Fruit fly (Drosophila melanogaster): ENCODE measurements around the gene CG3984.

The CG3984 gene

dm6 chr3R:15119730-15120129, 17.2 kb upstream of the CG3984 start:
- no peak for TF ChIP-seq noc (tag; optimal IDR thresholded peaks at IDR 0.05)

dm6 chr3R:15121599-15122394, 15.2 kb upstream of the CG3984 start:
- TF ChIP-seq noc (tag; optimal IDR thresholded peaks at IDR 0.05): no peak

DNA sequence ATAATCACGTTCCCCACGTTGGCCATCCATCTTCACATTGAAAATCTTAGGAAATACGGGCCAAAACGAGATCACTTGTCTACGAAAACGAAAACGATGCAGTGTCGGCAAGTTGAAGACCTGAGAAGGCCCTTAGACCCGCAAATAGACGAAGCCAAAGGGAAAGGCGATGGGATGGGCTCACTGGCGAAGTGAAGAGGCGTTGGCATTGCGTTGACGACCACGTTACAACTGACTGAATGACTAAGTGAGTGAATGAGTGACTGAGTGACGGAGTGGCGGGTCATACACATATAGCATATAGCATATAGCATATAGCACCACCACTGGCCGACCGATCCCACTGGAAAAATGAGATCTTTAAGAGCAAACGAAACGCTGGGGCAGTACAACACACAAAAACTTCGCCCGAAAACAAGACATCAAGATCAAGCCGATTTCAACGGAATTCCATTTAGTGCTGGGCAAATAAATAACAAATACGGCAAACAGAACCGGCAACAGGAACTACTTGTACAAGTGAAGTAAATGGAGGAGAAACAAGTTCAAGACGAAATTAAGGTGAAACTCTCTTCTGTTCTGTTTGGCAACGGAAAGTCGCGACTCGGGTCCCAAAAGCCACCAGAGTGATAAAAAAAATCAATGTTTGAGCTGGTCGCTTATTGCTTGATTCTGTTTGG, 13.8 kb upstream of the CG3984 start:
- no peak for TF ChIP-seq noc (tag; optimal IDR thresholded peaks at IDR 0.05)

- no peak for TF ChIP-seq noc (tag; optimal IDR thresholded peaks at IDR 0.05)
Observed at dm6 chr3R:15124559-15124958, 12.4 kb upstream of the CG3984 start.

- TF ChIP-seq noc (tag; optimal IDR thresholded peaks at IDR 0.05): no peak
Observed at dm6 chr3R:15125796-15126195, 11.2 kb upstream of the CG3984 start.

DNA sequence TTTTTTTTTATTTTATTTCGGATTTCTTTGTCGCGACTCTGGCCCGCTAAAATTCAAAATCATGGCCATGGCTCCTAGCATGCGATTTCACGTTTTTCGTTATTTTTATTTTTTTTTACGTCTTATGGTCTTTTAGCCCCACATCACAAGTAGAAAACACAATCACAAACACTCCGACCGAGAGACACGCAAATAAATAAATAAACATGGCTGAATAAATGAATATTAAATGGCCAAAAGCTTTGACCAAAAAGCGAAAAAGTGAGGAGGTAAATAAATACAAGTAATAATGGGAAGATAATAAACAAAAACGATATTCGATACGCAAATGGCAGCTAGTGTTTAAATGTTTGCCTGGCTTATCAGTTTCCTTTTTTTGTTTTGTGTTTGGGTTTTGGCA, 8.9 kb upstream of the CG3984 start:
- peak; percentile 25 for TF ChIP-seq noc (tag; optimal IDR thresholded peaks at IDR 0.05)

DNA sequence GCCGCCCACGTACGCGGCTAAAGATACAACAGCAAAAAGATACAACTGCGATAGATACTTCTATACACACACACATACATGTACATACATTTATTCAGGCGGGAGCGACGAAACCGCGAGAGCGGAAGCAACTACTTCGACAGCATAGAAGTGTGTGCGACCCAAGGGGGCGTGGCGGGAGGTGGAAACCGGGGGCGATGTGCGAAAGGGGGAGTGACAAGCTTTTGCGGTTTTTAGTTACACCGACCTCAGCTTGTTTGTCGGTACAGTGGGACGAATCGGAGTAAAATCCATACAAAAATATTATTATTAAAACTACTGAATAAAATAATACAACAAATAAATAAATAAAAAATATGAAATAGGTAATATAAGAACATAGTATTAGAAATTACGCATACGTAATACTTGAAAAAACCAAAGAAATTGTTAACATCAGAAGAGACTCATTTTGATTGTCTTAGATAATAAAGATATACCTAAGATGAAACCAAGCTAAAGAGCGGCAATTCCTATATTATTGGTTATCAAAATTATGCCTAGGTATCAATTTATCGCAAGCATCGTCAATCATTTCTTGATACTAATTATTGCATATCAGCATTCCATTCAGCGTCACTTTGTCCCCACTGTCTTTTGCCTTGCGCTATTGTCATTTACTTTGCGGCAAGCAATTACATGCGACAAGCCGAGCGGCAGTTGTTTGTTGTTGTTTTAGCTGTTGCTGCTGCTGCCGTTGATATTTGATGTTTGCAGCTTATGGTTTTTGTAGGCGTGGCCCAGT, 8.1 kb upstream of the CG3984 start:
- no peak for TF ChIP-seq noc (tag; optimal IDR thresholded peaks at IDR 0.05)

dm6 chr3R:15129998-15130397, 7.0 kb upstream of the CG3984 start:
- no peak for TF ChIP-seq noc (tag; optimal IDR thresholded peaks at IDR 0.05)

DNA sequence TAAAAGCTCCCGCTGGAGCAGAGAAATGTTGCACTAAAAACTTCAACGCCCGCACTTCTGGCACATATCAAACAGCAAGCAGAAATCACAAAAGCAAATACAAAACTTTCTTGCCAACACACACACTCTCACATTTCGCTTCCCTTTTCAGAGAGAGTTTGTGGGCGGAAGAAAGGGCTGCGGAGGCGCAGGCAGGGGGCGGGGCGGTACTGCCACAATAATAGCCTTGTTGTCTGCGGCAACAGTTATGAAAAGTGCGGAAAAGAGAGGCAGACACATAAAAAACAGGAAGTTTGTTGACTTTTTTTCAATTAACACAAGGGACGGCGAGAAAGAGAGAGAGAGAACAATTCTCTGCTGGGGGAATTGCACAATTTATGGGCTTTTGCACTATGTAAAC, 6.1 kb upstream of the CG3984 start:
- TF ChIP-seq noc (tag; optimal IDR thresholded peaks at IDR 0.05): no peak

dm6 chr3R:15131677-15132076, 5.3 kb upstream of the CG3984 start, which contains the start of gene CG42788:
TSS of gene CG42788 (minus strand) at chr3R:15131926.
- peak; percentile 70 for TF ChIP-seq noc (tag; optimal IDR thresholded peaks at IDR 0.05)

- TF ChIP-seq noc (tag; optimal IDR thresholded peaks at IDR 0.05): no peak
Observed at dm6 chr3R:15136015-15136414, 933 bp upstream of the CG3984 start.

DNA sequence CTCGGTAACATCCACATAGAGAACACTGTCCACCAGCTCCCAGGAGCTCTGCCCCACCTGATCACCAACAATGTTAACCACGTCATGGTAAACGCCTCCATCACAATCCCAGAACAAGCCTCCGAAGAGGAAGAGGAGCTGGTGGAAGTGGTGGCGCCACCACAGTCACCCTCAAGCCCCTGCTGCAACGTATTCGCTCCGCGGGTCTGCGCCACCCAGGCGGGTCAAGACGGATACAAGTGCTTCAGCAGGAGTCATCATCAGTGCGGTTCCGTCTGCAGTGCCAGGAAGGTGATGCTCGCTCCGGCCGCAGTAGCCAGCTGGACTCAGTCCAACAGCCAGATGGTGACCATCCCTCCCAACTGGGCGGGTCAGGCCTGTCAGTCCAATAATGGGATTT, 1.3 kb downstream of the CG3984 start:
- no peak for TF ChIP-seq noc (tag; optimal IDR thresholded peaks at IDR 0.05)

dm6 chr3R:15139010-15139815, 2.3 kb downstream of the CG3984 start:
- peak; percentile 82 for TF ChIP-seq noc (tag; optimal IDR thresholded peaks at IDR 0.05)

DNA sequence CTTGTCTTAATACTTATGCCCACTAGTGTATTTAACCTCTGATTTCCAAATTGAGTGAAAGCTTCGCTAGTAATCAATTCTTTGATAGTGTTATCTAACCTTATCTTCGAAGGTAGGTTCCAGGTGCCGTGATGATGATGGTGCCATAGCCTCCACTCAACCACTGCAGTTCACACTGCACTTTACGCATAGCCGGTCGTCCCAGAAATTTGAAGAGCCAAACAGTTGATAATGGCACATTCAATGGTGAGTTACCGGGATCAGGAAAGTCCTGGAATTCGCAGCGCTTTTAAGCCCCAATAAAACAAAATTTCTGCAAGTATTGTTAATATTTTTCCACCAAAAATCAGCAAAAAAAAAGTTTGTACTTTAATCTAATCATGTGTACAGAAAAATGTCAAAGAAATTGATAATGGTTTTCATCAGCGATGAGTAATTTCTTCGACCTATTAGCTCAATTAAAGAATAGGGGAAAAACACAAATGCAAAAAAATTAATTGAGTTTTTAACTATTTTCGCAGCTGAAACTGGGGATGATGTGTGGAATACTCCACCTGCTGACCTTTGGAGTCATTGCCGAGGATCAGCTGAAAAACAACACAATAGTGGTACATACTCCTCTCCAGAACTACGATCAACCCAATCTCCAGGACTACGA, 3.0 kb downstream of the CG3984 start, which contains the start of gene CG3987:
Gene CG3987 (plus strand): TSS at position 143 of the 658 bp plus-strand sequence.
- TF ChIP-seq noc (tag; optimal IDR thresholded peaks at IDR 0.05): no peak

dm6 chr3R:15145491-15145890, 8.5 kb downstream of the CG3984 start:
- TF ChIP-seq noc (tag; optimal IDR thresholded peaks at IDR 0.05): peak; percentile 72

Data from whole organism, larva.